Worm (Caenorhabditis elegans): ENCODE data around the gene H20J04.9.

Gene H20J04.9

DNA sequence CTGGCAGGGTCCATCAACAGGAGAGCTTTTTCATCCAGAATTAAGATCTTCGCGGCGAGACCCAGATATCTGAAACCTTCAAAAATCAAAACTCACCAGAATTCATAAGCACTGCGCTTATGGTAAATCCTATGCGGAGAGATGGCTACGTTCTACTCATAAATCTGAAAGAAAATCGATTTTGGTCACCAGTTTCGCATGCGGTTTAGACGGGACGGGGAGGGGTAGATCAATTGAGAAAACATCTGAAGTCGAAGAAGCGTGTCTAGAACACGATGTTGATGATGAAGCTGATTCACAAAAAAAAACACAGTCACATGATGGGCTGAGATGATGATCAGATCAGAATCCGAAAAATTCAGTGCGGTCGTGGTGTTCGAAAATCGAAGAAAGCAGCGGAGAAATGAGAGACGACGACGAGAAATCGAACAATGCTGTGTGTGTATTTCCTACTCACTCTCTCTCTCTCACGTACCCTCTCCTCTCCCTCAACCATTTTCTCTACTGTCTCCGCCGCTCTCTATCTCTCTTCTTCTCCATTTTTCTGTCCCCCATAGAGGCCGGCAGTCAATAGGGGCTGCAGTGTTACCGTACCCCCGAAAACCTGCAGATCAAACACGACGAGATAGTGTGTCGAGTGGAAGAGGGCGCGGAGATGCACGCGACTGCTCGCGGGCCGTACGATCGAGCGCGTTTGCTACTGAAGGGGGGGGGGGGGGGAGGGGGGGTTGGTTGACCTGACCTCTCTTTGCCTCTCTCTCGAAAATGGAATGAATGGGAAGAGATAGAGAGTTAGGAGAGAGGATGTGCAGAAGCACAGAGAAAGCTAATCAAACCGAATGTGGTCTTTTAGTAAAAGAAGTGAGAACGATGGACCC, 25.5 kb downstream of the H20J04.9 start, which contains the start of gene ntl-2 (continued):
- TF ChIP-seq mep-1 (tag; optimal IDR thresholded peaks at IDR 0.05), result peak; percentile 96
- TF ChIP-seq unc-30 (tag; optimal IDR thresholded peaks at IDR 0.05), result no peak
- TF ChIP-seq alr-1 (tag; optimal IDR thresholded peaks at IDR 0.05; ENCODE audit: borderline replicate concordance), result no peak
- no peak for TF ChIP-seq nhr-84 (tag; optimal IDR thresholded peaks at IDR 0.05)
- TF ChIP-seq xbp-1 (tag; optimal IDR thresholded peaks at IDR 0.05), result peak; percentile 86
- TF ChIP-seq unc-86 (tag; optimal IDR thresholded peaks at IDR 0.05), result peak; percentile 95
- TF ChIP-seq tbx-2 (tag; optimal IDR thresholded peaks at IDR 0.05), result peak; percentile 93
- peak in 3 of 6 experiments; percentile 74 to 82 (median 77) for TF ChIP-seq elt-3 (tag; optimal IDR thresholded peaks at IDR 0.05)
- peak; percentile 94 for TF ChIP-seq ceh-63 (GFP tag; optimal IDR thresholded peaks at IDR 0.05)
- TF ChIP-seq mab-9 (GFP tag; IDR thresholded peaks at IDR 0.05), result peak; percentile 90
- peak; percentile 73 for TF ChIP-seq sox-4 (tag; optimal IDR thresholded peaks at IDR 0.05)
- TF ChIP-seq sup-37 (GFP tag; optimal IDR thresholded peaks at IDR 0.05), result peak; percentile 92
- TF ChIP-seq nhr-77 (tag; optimal IDR thresholded peaks at IDR 0.05), result peak; percentile 97
- TF ChIP-seq efl-3 (GFP tag; optimal IDR thresholded peaks at IDR 0.05), result peak; percentile 71
- no peak for TF ChIP-seq nhr-28 (tag; optimal IDR thresholded peaks at IDR 0.05)
- no peak for TF ChIP-seq hlh-17 (GFP tag; optimal IDR thresholded peaks at IDR 0.05; ENCODE audit: borderline replicate concordance)
- no peak for TF ChIP-seq pag-3 (tag; optimal IDR thresholded peaks at IDR 0.05; ENCODE audit: borderline replicate concordance, insufficient read depth)
- TF ChIP-seq C34B4.2 (tag; optimal IDR thresholded peaks at IDR 0.05), result peak; percentile 70
- TF ChIP-seq C16A3.4 (tag; optimal IDR thresholded peaks at IDR 0.05), result peak; percentile 89
- peak; percentile 23 for TF ChIP-seq fkh-4 (tag; optimal IDR thresholded peaks at IDR 0.05; ENCODE audit: borderline replicate concordance)
- TF ChIP-seq ets-5 (GFP tag; IDR thresholded peaks at IDR 0.05), result no peak
- no peak for TF ChIP-seq nhr-76 (tag; optimal IDR thresholded peaks at IDR 0.05)
- peak; percentile 16 for TF ChIP-seq ama-1 (optimal IDR thresholded peaks at IDR 0.05)
- TF ChIP-seq snpc-4 (tag; optimal IDR thresholded peaks at IDR 0.05), result peak; percentile 88
- peak; percentile 88 for TF ChIP-seq unc-130 (tag; optimal IDR thresholded peaks at IDR 0.05)
- peak; percentile 77 for TF ChIP-seq mef-2 (tag; optimal IDR thresholded peaks at IDR 0.05)
- peak; percentile 79 for TF ChIP-seq nhr-11 (tag; optimal IDR thresholded peaks at IDR 0.05)
- peak; percentile 100 for TF ChIP-seq lin-14 (GFP tag; optimal IDR thresholded peaks at IDR 0.05)
- TF ChIP-seq zip-4 (GFP tag; optimal IDR thresholded peaks at IDR 0.05), result peak; percentile 77
- TF ChIP-seq nhr-85 (tag), result peak; percentile 97
- TF ChIP-seq pqm-1 (tag; optimal IDR thresholded peaks at IDR 0.05), result peak; percentile 47
- TF ChIP-seq hlh-4 (tag; optimal IDR thresholded peaks at IDR 0.05), result no peak
- TF ChIP-seq dsc-1 (tag; optimal IDR thresholded peaks at IDR 0.05), result peak; percentile 88
- peak; percentile 97 for TF ChIP-seq pax-3 (tag; optimal IDR thresholded peaks at IDR 0.05)
- TF ChIP-seq lin-35 (GFP tag; optimal IDR thresholded peaks at IDR 0.05), result peak; percentile 84 to 92
- peak; percentile 82 to 85 (median 82) for TF ChIP-seq dpl-1 (GFP tag; optimal IDR thresholded peaks at IDR 0.05)
- TF ChIP-seq grh-1 (GFP tag; IDR thresholded peaks at IDR 0.05), result peak; percentile 91
- peak; percentile 89 to 94 for TF ChIP-seq efl-1 (optimal IDR thresholded peaks at IDR 0.05)
- peak; percentile 76 to 98 for TF ChIP-seq efl-1 (GFP tag; optimal IDR thresholded peaks at IDR 0.05 in 1 of 2)
- TF ChIP-seq nhr-71 (tag; optimal IDR thresholded peaks at IDR 0.05), result peak; percentile 98
- TF ChIP-seq nhr-19 (GFP tag; conservative IDR thresholded peaks at IDR 0.05), result peak; percentile 95
- peak; percentile 94 for TF ChIP-seq isw-1 (GFP tag; IDR thresholded peaks at IDR 0.05)
- TF ChIP-seq ztf-11 (tag; optimal IDR thresholded peaks at IDR 0.05), result peak in 1 of 2 experiments; percentile 76
- TF ChIP-seq lsy-2 (tag; optimal IDR thresholded peaks at IDR 0.05), result peak; percentile 99
- no peak for TF ChIP-seq ces-1 (GFP tag; optimal IDR thresholded peaks at IDR 0.05)
- TF ChIP-seq nhr-20 (tag; optimal IDR thresholded peaks at IDR 0.05), result peak; percentile 95
- TF ChIP-seq sptf-1 (tag; optimal IDR thresholded peaks at IDR 0.05), result no peak
- TF ChIP-seq fos-1 (tag; optimal IDR thresholded peaks at IDR 0.05), result peak; percentile 86
- TF ChIP-seq snu-23 (GFP tag; optimal IDR thresholded peaks at IDR 0.05), result peak; percentile 93
- peak; percentile 56 for TF ChIP-seq hpl-2 (GFP tag; optimal IDR thresholded peaks at IDR 0.05)
- TF ChIP-seq lin-13 (GFP tag; optimal IDR thresholded peaks at IDR 0.05), result peak; percentile 97

All from whole organism, L1 larva.